Fruit fly (Drosophila melanogaster): Measurements from ENCODE around the gene CG2211.

Gene CG2211

dm6 chr3L:1352065-1352464 is 16.9 kb upstream of the CG2211 start:
- TF ChIP-seq ftz-f1 (GFP tag; optimal IDR thresholded peaks at IDR 0.05), result no peak
- TF ChIP-seq nerfin-1 (tag; optimal IDR thresholded peaks at IDR 0.05), result peak; percentile 73
- TF ChIP-seq CG14860 (GFP tag; IDR thresholded peaks at IDR 0.05; ENCODE audit: partially characterized antibody), result peak; percentile 84
- TF ChIP-seq CG4730 (GFP tag; IDR thresholded peaks at IDR 0.05), result no peak
- TF ChIP-seq bbx (GFP tag; IDR thresholded peaks at IDR 0.05; ENCODE audit: partially characterized antibody), result peak; percentile 91
- TF ChIP-seq CG12391 (tag; optimal IDR thresholded peaks at IDR 0.05), result peak; percentile 29
- TF ChIP-seq CG1024 (GFP tag; IDR thresholded peaks at IDR 0.05), result 0 out of 2 replicates have a peak, but pooled peaks have one; percentile 21
- TF ChIP-seq CG32767 (GFP tag; IDR thresholded peaks at IDR 0.05), result no peak
- TF ChIP-seq salm (tag; optimal IDR thresholded peaks at IDR 0.05), result peak; percentile 66
- no peak for TF ChIP-seq gcm2 (GFP tag; optimal IDR thresholded peaks at IDR 0.05)
- no peak for TF ChIP-seq CG16779 (GFP tag; IDR thresholded peaks at IDR 0.05)
- peak; percentile 78 for TF ChIP-seq row (GFP tag; IDR thresholded peaks at IDR 0.05)
- TF ChIP-seq lbe (GFP tag; optimal IDR thresholded peaks at IDR 0.05), result no peak
- TF ChIP-seq knrl (GFP tag; IDR thresholded peaks at IDR 0.05; ENCODE audit: partially characterized antibody), result peak; percentile 85
- TF ChIP-seq CG9797 (GFP tag; optimal IDR thresholded peaks at IDR 0.05), result no peak
- peak; percentile 98 for TF ChIP-seq CTCF (GFP tag; optimal IDR thresholded peaks at IDR 0.05)
- TF ChIP-seq nom (GFP tag; optimal IDR thresholded peaks at IDR 0.05), result no peak
- peak; percentile 41 for TF ChIP-seq cad (GFP tag; optimal IDR thresholded peaks at IDR 0.05)
- peak; percentile 54 for TF ChIP-seq CG8924 (tag; optimal IDR thresholded peaks at IDR 0.05)
- TF ChIP-seq D19B (GFP tag; optimal IDR thresholded peaks at IDR 0.05), result no peak
- peak; percentile 36 for TF ChIP-seq NfI (GFP tag; optimal IDR thresholded peaks at IDR 0.05)
- no peak for TF ChIP-seq eve (GFP tag; optimal IDR thresholded peaks at IDR 0.05)
- TF ChIP-seq CG6791 (GFP tag; IDR thresholded peaks at IDR 0.05; ENCODE audit: partially characterized antibody), result peak; percentile 78
- peak; percentile 53 for TF ChIP-seq CG13894 (tag; optimal IDR thresholded peaks at IDR 0.05)
- no peak for TF ChIP-seq CG6654 (GFP tag; optimal IDR thresholded peaks at IDR 0.05)
- TF ChIP-seq Chrac-16 (GFP tag; optimal IDR thresholded peaks at IDR 0.05), result no peak
- peak; percentile 32 for TF ChIP-seq PHDP (tag; optimal IDR thresholded peaks at IDR 0.05)
- no peak for TF ChIP-seq CG16815 (GFP tag; optimal IDR thresholded peaks at IDR 0.05)
- TF ChIP-seq zf30C (GFP tag; optimal IDR thresholded peaks at IDR 0.05), result peak; percentile 15
- no peak for TF ChIP-seq sens-2 (GFP tag; IDR thresholded peaks at IDR 0.05)
- peak; percentile 29; the same call in 1 of the 2 replicates for TF ChIP-seq NFAT (GFP tag; IDR thresholded peaks at IDR 0.05)
- TF ChIP-seq Aef1 (GFP tag; IDR thresholded peaks at IDR 0.05), result no peak
- TF ChIP-seq D19A (tag; optimal IDR thresholded peaks at IDR 0.05), result peak; percentile 48
- peak; percentile 41 for TF ChIP-seq CG2120 (GFP tag; optimal IDR thresholded peaks at IDR 0.05)
- TF ChIP-seq Atf-2 (GFP tag; optimal IDR thresholded peaks at IDR 0.05), result no peak
- no peak for TF ChIP-seq fru (optimal IDR thresholded peaks at IDR 0.05)
- TF ChIP-seq aop (GFP tag; IDR thresholded peaks at IDR 0.05), result no peak
- no peak for TF ChIP-seq CG12104 (GFP tag; optimal IDR thresholded peaks at IDR 0.05)
- TF ChIP-seq btn (GFP tag; optimal IDR thresholded peaks at IDR 0.05), result no peak
- TF ChIP-seq Oaz (GFP tag; IDR thresholded peaks at IDR 0.05), result no peak
- TF ChIP-seq CG15011 (GFP tag; optimal IDR thresholded peaks at IDR 0.05), result no peak
- TF ChIP-seq kni (GFP tag; optimal IDR thresholded peaks at IDR 0.05), result peak; percentile 96
- TF ChIP-seq psq (GFP tag; optimal IDR thresholded peaks at IDR 0.05), result no peak
- peak; percentile 22 for TF ChIP-seq CG3281 (GFP tag; optimal IDR thresholded peaks at IDR 0.05)
- TF ChIP-seq CG11093 (GFP tag; IDR thresholded peaks at IDR 0.05), result no peak
- no peak for TF ChIP-seq CG6272 (GFP tag; IDR thresholded peaks at IDR 0.05)
- TF ChIP-seq CG42726 (GFP tag; IDR thresholded peaks at IDR 0.05; ENCODE audit: partially characterized antibody), result peak; percentile 67; the same call in 1 of the 2 replicates
- no peak for TF ChIP-seq CG4360 (GFP tag; IDR thresholded peaks at IDR 0.05)
- no peak for TF ChIP-seq prd (optimal IDR thresholded peaks at IDR 0.05)
- TF ChIP-seq prd (GFP tag; IDR thresholded peaks at IDR 0.05), result peak; percentile 40; the same call in 1 of the 3 replicates
- TF ChIP-seq CG6765 (GFP tag; optimal IDR thresholded peaks at IDR 0.05), result no peak
- no peak; the same call in 1 of the 2 replicates for TF ChIP-seq CG11696 (GFP tag; IDR thresholded peaks at IDR 0.05)

Data from whole organism, embryonic.